Worm (Caenorhabditis elegans): Measurements from ENCODE around the gene M02E1.4.
"Not testable (repeated sequence)": the region's sequence is repeated elsewhere in the genome, so short reads cannot be mapped to it uniquely, and the experiment has no call there.

DNA sequence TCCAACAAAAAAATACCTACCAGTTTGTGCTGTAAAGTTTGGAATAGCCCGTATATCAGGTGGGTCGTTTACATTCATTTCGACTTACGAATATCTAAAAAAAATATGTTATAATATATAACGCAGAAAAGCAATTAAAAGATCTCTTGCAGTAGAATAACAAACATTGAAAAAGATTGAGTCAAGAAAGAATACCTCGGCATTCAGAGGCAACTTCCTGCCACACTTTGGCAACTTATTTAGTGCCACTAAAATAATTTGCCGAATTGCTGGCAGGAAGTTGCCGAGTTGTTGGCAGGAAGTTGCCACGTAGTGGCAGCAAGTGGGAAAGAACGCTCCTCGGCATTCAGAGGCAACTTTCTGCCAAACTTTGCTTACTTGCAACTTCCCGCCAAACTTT, 34.0 kb downstream of the M02E1.4 start, which contains the start of gene C04E7.3:
- TF ChIP-seq lin-39 (tag; optimal IDR thresholded peaks at IDR 0.05); nhr-76 (tag; optimal IDR thresholded peaks at IDR 0.05); fkh-10 (GFP tag; optimal IDR thresholded peaks at IDR 0.05); nhr-237 (tag; optimal IDR thresholded peaks at IDR 0.05); ZK546.5 (tag; optimal IDR thresholded peaks at IDR 0.05): not testable (repeated sequence)

All from whole organism, L3 larva.